Fruit fly (Drosophila melanogaster) whole organism, pupa: ENCODE measurements around the gene BNIP3.

Experiments
- CG10348 ChIP-seq: fragments of 200-800 bp; sonication (Bioruptor generic); IDR thresholded peaks from 2 replicates; pipeline ENCODE4 v1.3.6; 2022; ENCODE audit warnings: missing biosample characterization, missing genetic modification characterization
- CG12605 ChIP-seq: fragments of 200-800 bp; sonication (Bioruptor generic); IDR thresholded peaks from 2 replicates; pipeline ENCODE4 v1.3.6; 2022; ENCODE audit warnings: missing biosample characterization, missing genetic modification characterization
- CG13204 ChIP-seq: fragments of 200-800 bp; sonication (Bioruptor generic); optimal IDR thresholded peaks from 2 replicates; lab custom pipeline; 2018; ENCODE audit warnings: missing biosample characterization, mild to moderate bottlenecking, missing genetic modification characterization, moderate library complexity
- CG14655 ChIP-seq: fragments of 200-800 bp; sonication (Bioruptor generic); optimal IDR thresholded peaks from 3 replicates; lab custom pipeline; 2017; ENCODE audit warnings: mild to moderate bottlenecking, missing biosample characterization, missing genetic modification reagents, missing genetic modification characterization
- CG15710 ChIP-seq: fragments of 200-800 bp; sonication (Bioruptor generic); optimal IDR thresholded peaks from 2 replicates; lab custom pipeline; 2018; ENCODE audit warnings: missing biosample characterization, mild to moderate bottlenecking, missing genetic modification characterization, moderate library complexity
- CG17806 ChIP-seq: fragments of 200-800 bp; sonication (Bioruptor generic); optimal IDR thresholded peaks from 2 replicates; lab custom pipeline; 2018; ENCODE audit warnings: missing biosample characterization, mild to moderate bottlenecking, missing genetic modification characterization, moderate library complexity
- CG32121 ChIP-seq: fragments of 200-800 bp; sonication (Bioruptor generic); IDR thresholded peaks from 2 replicates; pipeline ENCODE4 v1.3.6; 2022; ENCODE audit warnings: missing biosample characterization, missing genetic modification characterization
- CG34367 ChIP-seq: fragments of 200-800 bp; sonication (Bioruptor generic); optimal IDR thresholded peaks from 2 replicates; lab custom pipeline; 2018; ENCODE audit warnings: missing biosample characterization, mild to moderate bottlenecking, missing genetic modification characterization
- CG4496 ChIP-seq: fragments of 200-800 bp; sonication (Bioruptor generic); IDR thresholded peaks from 3 replicates; pipeline ENCODE4 v1.3.6; 2022; ENCODE audit warnings: missing biosample characterization, missing genetic modification characterization
- CG8159 ChIP-seq: fragments of 200-800 bp; sonication (Bioruptor generic); optimal IDR thresholded peaks from 3 replicates; lab custom pipeline; 2018; ENCODE audit warnings: missing biosample characterization, mild to moderate bottlenecking, missing genetic modification characterization, moderate library complexity
- CG8301 ChIP-seq: fragments of 200-800 bp; sonication (Bioruptor generic); optimal IDR thresholded peaks from 2 replicates; lab custom pipeline; 2018; ENCODE audit warnings: missing biosample characterization, mild to moderate bottlenecking, missing genetic modification characterization
- CG9948 ChIP-seq: fragments of 200-800 bp; sonication (Bioruptor generic); optimal IDR thresholded peaks from 2 replicates; lab custom pipeline; 2018; ENCODE audit warnings: missing biosample characterization, mild to moderate bottlenecking, missing genetic modification characterization, moderate library complexity
- D1 ChIP-seq: fragments of 200-800 bp; sonication (Bioruptor generic); optimal IDR thresholded peaks from 2 replicates; lab custom pipeline; 2018; ENCODE audit warnings: missing biosample characterization, mild to moderate bottlenecking, missing genetic modification characterization, moderate library complexity
- EcR ChIP-seq: fragments of 200-800 bp; sonication (Bioruptor generic); optimal IDR thresholded peaks from 3 replicates; lab custom pipeline; 2019; ENCODE audit warnings: missing biosample characterization, missing genetic modification characterization, mild to moderate bottlenecking, moderate library complexity, missing genetic modification reagents
- Ets98B ChIP-seq: fragments of 200-800 bp; sonication (Bioruptor generic); IDR thresholded peaks from 2 replicates; pipeline ENCODE4 v1.3.6; 2022; ENCODE audit warnings: missing biosample characterization, missing genetic modification characterization
- Pif1A ChIP-seq: fragments of 200-800 bp; sonication (Bioruptor generic); optimal IDR thresholded peaks from 3 replicates; lab custom pipeline; 2016; ENCODE audit warnings: missing biosample characterization, missing genetic modification characterization
- Pif1B ChIP-seq: fragments of 200-800 bp; sonication (Bioruptor generic); optimal IDR thresholded peaks from 3 replicates; lab custom pipeline; 2016; ENCODE audit warnings: missing biosample characterization, missing genetic modification characterization
- Snoo ChIP-seq: fragments of 200-800 bp; sonication (Bioruptor generic); optimal IDR thresholded peaks from 3 replicates; lab custom pipeline; 2017; ENCODE audit warnings: missing biosample characterization, mild to moderate bottlenecking, missing genetic modification characterization, inconsistent platforms
- fd96Ca ChIP-seq: fragments of 200-800 bp; sonication (Bioruptor generic); IDR thresholded peaks from 3 replicates; pipeline ENCODE4 v1.3.6; 2022; ENCODE audit warnings: missing biosample characterization, missing genetic modification characterization
- gl ChIP-seq: fragments of 200-800 bp; sonication (Bioruptor generic); optimal IDR thresholded peaks from 2 replicates; lab custom pipeline; 2018; ENCODE audit warnings: missing biosample characterization, mild to moderate bottlenecking, missing genetic modification characterization
- rn ChIP-seq: fragments of 200-800 bp; sonication (Bioruptor generic); IDR thresholded peaks from 2 replicates; pipeline ENCODE4 v1.3.6; 2022; ENCODE audit warnings: missing biosample characterization, missing genetic modification characterization

Gene BNIP3

dm6 chr3L:20540975-20541951 lies 22.1 kb upstream of the BNIP3 start:
- TF ChIP-seq CG12605 (GFP tag; lab: Robert Waterston, UW) (no peak), Ets98B (no peak), gl (tag; lab: Kevin White, UChicago) (no peak), D1 (tag; lab: Kevin White, UChicago) (peak; percentile 41), CG4496 (GFP tag; lab: Robert Waterston, UW) (no peak)

- peak; percentile 83 for TF ChIP-seq CG8159 (tag; lab: Kevin White, UChicago)
- peak; percentile 73 for TF ChIP-seq CG9948 (tag; lab: Kevin White, UChicago)
- TF ChIP-seq D1 (tag; lab: Kevin White, UChicago) = peak; percentile 83
- no peak for TF ChIP-seq CG10348 (GFP tag; lab: Robert Waterston, UW)
- peak; percentile 32; the same call in 1 of the 3 replicates for TF ChIP-seq fd96Ca (GFP tag; lab: Robert Waterston, UW)
- TF ChIP-seq rn = peak; percentile 47
- TF ChIP-seq Pif1B (GFP tag; lab: Kevin White, UChicago) = peak; percentile 82
- peak; percentile 63 for TF ChIP-seq EcR (GFP tag; lab: Kevin White, UChicago)
- peak; percentile 72 for TF ChIP-seq CG17806 (tag; lab: Kevin White, UChicago)
- peak; percentile 74; the same call in 1 of the 2 replicates for TF ChIP-seq Ets98B
- peak; percentile 82 for TF ChIP-seq CG8301
- TF ChIP-seq CG34367 = peak; percentile 56
- TF ChIP-seq CG14655 (GFP tag; lab: Kevin White, UChicago) = peak; percentile 76
- no peak for TF ChIP-seq CG13204
- TF ChIP-seq Pif1A (GFP tag; lab: Kevin White, UChicago) = peak; percentile 82
- peak; percentile 69 for TF ChIP-seq CG4496 (GFP tag; lab: Robert Waterston, UW)
- TF ChIP-seq CG32121 (GFP tag; lab: Robert Waterston, UW) = peak; percentile 87
- TF ChIP-seq CG15710 (tag; lab: Kevin White, UChicago) = peak; percentile 68
- TF ChIP-seq gl (tag; lab: Kevin White, UChicago) = peak; percentile 52
- TF ChIP-seq Snoo (tag; lab: Kevin White, UChicago) = peak; percentile 73
- TF ChIP-seq CG12605 (GFP tag; lab: Robert Waterston, UW) = 0 out of 2 replicates have a peak, but pooled peaks have one; percentile 37
Measured at dm6 chr3L:20540182-20540974, 21.2 kb upstream of the BNIP3 start, which contains the start of gene Rcd2. Rcd2 (minus strand) TSS chr3L:20540417.

DNA sequence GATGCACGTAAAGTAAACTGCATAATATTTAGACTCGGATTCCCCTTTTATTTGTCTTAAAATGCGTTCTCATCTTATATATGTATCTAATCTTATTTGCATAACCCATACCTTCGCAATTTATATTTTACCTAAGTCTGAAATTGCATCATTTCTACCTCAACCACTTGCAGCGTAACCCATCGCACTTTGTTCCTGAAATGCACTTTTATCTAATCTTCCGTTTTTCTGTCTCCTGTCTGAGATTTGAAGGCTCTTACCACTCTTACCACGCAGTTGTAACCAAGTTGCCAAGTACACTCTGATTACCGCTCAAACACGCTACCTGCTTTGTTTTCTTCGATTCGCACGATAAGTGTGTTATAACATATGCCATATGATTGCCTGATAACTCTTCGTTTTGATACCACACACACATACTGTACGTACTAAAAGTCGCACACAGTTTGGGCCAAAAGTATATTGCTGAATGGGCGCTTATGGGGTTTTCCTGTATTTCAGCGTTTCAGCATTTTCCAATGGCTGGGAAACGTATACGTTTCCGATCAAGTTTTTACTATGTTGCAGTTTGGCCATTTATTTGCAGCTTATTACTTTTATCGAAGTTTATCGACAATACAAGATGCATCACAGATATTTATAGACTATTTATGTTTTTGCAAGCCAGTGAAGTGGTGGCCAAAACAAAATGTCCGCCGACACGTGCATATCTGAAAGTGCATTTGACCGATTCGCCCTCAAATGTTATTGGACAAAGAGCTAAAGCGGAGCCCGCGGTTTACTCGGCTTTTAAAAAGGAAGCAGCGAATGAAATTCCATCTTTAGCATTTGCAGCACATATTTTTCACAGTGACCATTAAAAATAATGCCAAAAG lies 20.2 kb upstream of the BNIP3 start:
- TF ChIP-seq D1 (tag; lab: Kevin White, UChicago) (no peak), CG34367 (no peak), CG13204 (no peak), Snoo (tag; lab: Kevin White, UChicago) (no peak), Pif1A (GFP tag; lab: Kevin White, UChicago) (no peak), CG12605 (GFP tag; lab: Robert Waterston, UW) (no peak), Ets98B (no peak), CG8159 (tag; lab: Kevin White, UChicago) (no peak), CG14655 (GFP tag; lab: Kevin White, UChicago) (no peak), CG9948 (tag; lab: Kevin White, UChicago) (no peak), CG15710 (tag; lab: Kevin White, UChicago) (no peak), CG17806 (tag; lab: Kevin White, UChicago) (no peak), fd96Ca (GFP tag; lab: Robert Waterston, UW) (no peak), EcR (GFP tag; lab: Kevin White, UChicago) (no peak), Pif1B (GFP tag; lab: Kevin White, UChicago) (no peak)

- TF ChIP-seq D1 (tag; lab: Kevin White, UChicago) (no peak), Snoo (tag; lab: Kevin White, UChicago) (no peak), CG32121 (GFP tag; lab: Robert Waterston, UW) (0 out of 2 replicates have a peak, but pooled peaks have one; percentile 18), Pif1B (GFP tag; lab: Kevin White, UChicago) (no peak)
- TF ChIP-seq, all 21 proteins: peak for 1
Measured at dm6 chr3L:20538458-20538857, 19.3 kb upstream of the BNIP3 start.
